Fruit fly (Drosophila melanogaster): ENCODE measurements around the gene CG15892.

The CG15892 gene

dm6 chrX:6267745-6268582 lies 26.2 kb downstream of the CG15892 start, which contains the start of gene Spt6:
Spt6 (plus strand) TSS chrX:6267797.
- TF ChIP-seq crol (GFP tag; IDR thresholded peaks at IDR 0.05), result peak; percentile 69
- peak; percentile 41 for TF ChIP-seq CG32767 (GFP tag; IDR thresholded peaks at IDR 0.05)
- TF ChIP-seq Mes4 (GFP tag; optimal IDR thresholded peaks at IDR 0.05), result no peak
- peak; percentile 78 for TF ChIP-seq CG4360 (GFP tag; IDR thresholded peaks at IDR 0.05)
- TF ChIP-seq CG10959 (GFP tag; IDR thresholded peaks at IDR 0.05), result no peak
- peak; percentile 96 for TF ChIP-seq CG17385 (GFP tag; optimal IDR thresholded peaks at IDR 0.05)
- 0 out of 2 replicates have a peak, but pooled peaks have one; percentile 21 for TF ChIP-seq sna (GFP tag; IDR thresholded peaks at IDR 0.05; ENCODE audit: partially characterized antibody)
- peak; percentile 70 for TF ChIP-seq YL-1 (GFP tag; optimal IDR thresholded peaks at IDR 0.05)
- TF ChIP-seq CG34422 (GFP tag; IDR thresholded peaks at IDR 0.05), result peak; percentile 40; the same call in 1 of the 3 replicates
- peak; percentile 91 for TF ChIP-seq MESR4 (GFP tag; optimal IDR thresholded peaks at IDR 0.05)
- peak; percentile 51 for TF ChIP-seq nerfin-1 (tag; optimal IDR thresholded peaks at IDR 0.05)
- no peak for TF ChIP-seq HLH4C (GFP tag; IDR thresholded peaks at IDR 0.05; ENCODE audit: partially characterized antibody)
- TF ChIP-seq cg (GFP tag; optimal IDR thresholded peaks at IDR 0.05), result peak; percentile 59
- TF ChIP-seq CG11093 (GFP tag; IDR thresholded peaks at IDR 0.05), result 0 out of 3 replicates have a peak, but pooled peaks have one; percentile 4
- no peak for TF ChIP-seq pum (GFP tag; optimal IDR thresholded peaks at IDR 0.05)
- peak; percentile 67 for TF ChIP-seq CG15479 (GFP tag; optimal IDR thresholded peaks at IDR 0.05)
- 0 out of 4 replicates have a peak, but pooled peaks have one; percentile 68 for TF ChIP-seq chinmo (GFP tag; IDR thresholded peaks at IDR 0.05; ENCODE audit: partially characterized antibody)
- no peak for TF ChIP-seq zfh2 (GFP tag; optimal IDR thresholded peaks at IDR 0.05)
- peak; percentile 12 for TF ChIP-seq corto (GFP tag; optimal IDR thresholded peaks at IDR 0.05)
- TF ChIP-seq bigmax (GFP tag; optimal IDR thresholded peaks at IDR 0.05), result peak; percentile 95

DNA sequence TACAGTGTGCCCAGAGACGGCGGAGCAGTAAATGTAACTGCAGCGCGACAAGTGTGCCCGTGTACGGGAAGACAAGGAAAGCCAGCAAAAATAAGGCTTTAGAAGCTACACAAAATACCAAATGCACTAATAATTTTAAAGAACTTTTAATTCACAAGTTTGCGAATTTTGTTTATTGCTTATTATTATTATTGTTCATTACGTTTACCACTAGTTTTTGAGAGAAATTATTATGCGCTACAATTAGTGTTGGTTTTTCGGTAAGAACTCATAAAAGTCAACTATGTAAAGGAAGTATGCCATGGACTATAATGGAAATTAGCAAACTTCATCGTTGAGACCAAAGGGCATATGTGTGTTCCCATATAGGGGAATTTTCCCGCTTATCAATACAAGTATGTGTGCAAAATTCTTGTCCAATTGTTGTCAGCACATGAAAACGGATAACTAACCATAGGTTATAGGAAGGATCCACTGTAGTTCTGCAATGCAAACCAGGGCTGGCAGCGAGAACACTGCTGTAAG lies 26.9 kb downstream of the CG15892 start, which contains the start of gene schlank:
Gene schlank, minus strand, starts transcription at position 42 of the 525 bp plus-strand sequence.
- TF ChIP-seq bigmax (GFP tag; optimal IDR thresholded peaks at IDR 0.05) (no peak), CG15073 (GFP tag; optimal IDR thresholded peaks at IDR 0.05) (no peak), Hsf (GFP tag; optimal IDR thresholded peaks at IDR 0.05) (peak; percentile 62), odd (GFP tag; optimal IDR thresholded peaks at IDR 0.05) (no peak), CG9437 (GFP tag; optimal IDR thresholded peaks at IDR 0.05) (peak; percentile 13), nau (GFP tag; optimal IDR thresholded peaks at IDR 0.05) (no peak), wor (GFP tag; IDR thresholded peaks at IDR 0.05) (no peak), Bdp1 (GFP tag; optimal IDR thresholded peaks at IDR 0.05) (peak; percentile 17), CG8388 (GFP tag; optimal IDR thresholded peaks at IDR 0.05) (peak; percentile 52), B-H1 (GFP tag; IDR thresholded peaks at IDR 0.05) (peak; percentile 37), CG7372 (GFP tag; IDR thresholded peaks at IDR 0.05) (no peak; the same call in 1 of the 2 replicates), bsh (GFP tag; optimal IDR thresholded peaks at IDR 0.05) (peak in 1 of 2 experiments; percentile 38), CG12299 (tag; optimal IDR thresholded peaks at IDR 0.05) (no peak), vfl (GFP tag; optimal IDR thresholded peaks at IDR 0.05) (peak; percentile 51), CG8089 (GFP tag; optimal IDR thresholded peaks at IDR 0.05) (peak; percentile 47), dm (GFP tag; optimal IDR thresholded peaks at IDR 0.05) (no peak), CG14667 (GFP tag; IDR thresholded peaks at IDR 0.05) (peak; percentile 39), fru (optimal IDR thresholded peaks at IDR 0.05) (no peak), Aef1 (GFP tag; IDR thresholded peaks at IDR 0.05) (peak; percentile 30; the same call in 1 of the 3 replicates), CG31441 (GFP tag; IDR thresholded peaks at IDR 0.05) (no peak), CG12219 (GFP tag; optimal IDR thresholded peaks at IDR 0.05) (peak; percentile 40), Fer1 (GFP tag; optimal IDR thresholded peaks at IDR 0.05) (peak; percentile 10), CG18262 (tag; optimal IDR thresholded peaks at IDR 0.05) (peak; percentile 53), stc (GFP tag; IDR thresholded peaks at IDR 0.05) (0 out of 2 replicates have a peak, but pooled peaks have one; percentile 49), CG34224 (GFP tag; IDR thresholded peaks at IDR 0.05; ENCODE audit: partially characterized antibody) (no peak), repo (GFP tag; optimal IDR thresholded peaks at IDR 0.05) (peak; percentile 24), ssp (GFP tag; IDR thresholded peaks at IDR 0.05) (peak; percentile 76), CG15696 (tag; optimal IDR thresholded peaks at IDR 0.05) (peak; percentile 36), CG11398 (GFP tag; optimal IDR thresholded peaks at IDR 0.05) (peak; percentile 30)
